Fruit fly (Drosophila melanogaster) Kc167 (cell line): ENCODE measurements around the gene dbe.

ENCODE experiments used
- Myc ChIP-seq: fragments of >200 bp; optimal IDR thresholded peaks from 2 replicates; lab custom pipeline; 2017; ENCODE audit warnings: missing external identifiers
- Sin3A ChIP-seq: fragments of >200 bp; optimal IDR thresholded peaks from 2 replicates; lab custom pipeline; 2018; ENCODE audit warnings: missing external identifiers
- h ChIP-seq: fragments of >200 bp; optimal IDR thresholded peaks from 3 replicates; lab custom pipeline; 2018; ENCODE audit warnings: missing external identifiers
- psq ChIP-seq: fragments of >200 bp; optimal IDR thresholded peaks from 2 replicates; lab custom pipeline; 2017; ENCODE audit warnings: missing external identifiers

DNA sequence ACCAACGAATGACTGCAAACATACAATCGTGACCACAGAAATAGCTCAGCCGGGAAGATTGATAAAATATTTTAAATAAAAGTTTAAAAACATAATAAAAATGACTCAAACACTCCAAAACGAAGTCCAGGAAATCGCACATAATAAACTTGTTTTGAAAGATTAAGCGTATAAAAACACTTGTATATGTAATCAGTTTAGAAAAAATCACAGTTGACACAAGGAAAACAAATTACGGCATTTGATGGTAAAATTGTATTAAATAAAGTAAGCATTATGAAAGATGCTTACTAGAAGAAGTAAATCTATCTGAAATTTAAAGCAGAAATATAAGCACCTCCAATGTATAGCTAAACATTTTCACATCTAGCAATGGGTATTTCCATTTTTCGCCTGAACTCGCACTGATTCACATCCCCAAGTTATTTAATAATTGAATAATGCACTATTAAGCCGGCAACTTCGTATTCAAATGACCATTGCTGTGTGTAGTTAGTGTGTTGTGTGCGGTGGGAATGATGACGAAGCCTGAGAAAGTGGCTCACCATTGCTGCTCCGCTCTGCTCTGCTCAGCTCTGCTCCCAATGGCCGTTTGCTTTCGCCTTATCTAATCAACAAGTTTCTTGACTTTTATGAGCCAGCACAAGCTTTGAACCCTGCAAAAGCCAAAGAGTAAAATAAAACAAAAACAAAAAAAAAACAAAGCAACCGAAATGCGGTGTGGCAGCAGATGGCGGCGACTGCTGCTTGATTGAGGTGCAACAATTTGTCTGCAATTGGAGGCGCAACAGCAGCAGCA is 22.3 kb downstream of the dbe start:
- no peak for TF ChIP-seq h (lab: Kevin White, UChicago)
- TF ChIP-seq psq (lab: Kevin White, UChicago), result no peak
- TF ChIP-seq Sin3A (lab: Kevin White, UChicago), result no peak
- TF ChIP-seq Myc (lab: Kevin White, UChicago), result no peak
